Worm (Caenorhabditis elegans) whole organism, L1 larva: ENCODE results near the gene taf-6.2.

ENCODE experiments used
- C16A3.4 ChIP-seq: fragments of 150-350 bp; optimal IDR thresholded peaks from 2 replicates; lab custom pipeline; 2014; ENCODE audit warnings: missing biosample characterization, missing genetic modification characterization
- F16B12.6 ChIP-seq: fragments of 150-350 bp; optimal IDR thresholded peaks from 2 replicates; lab custom pipeline; 2014; ENCODE audit warnings: missing biosample characterization, missing genetic modification characterization
- aha-1 ChIP-seq: fragments of 150-350 bp; optimal IDR thresholded peaks from 2 replicates; lab custom pipeline; 2014; ENCODE audit warnings: missing biosample characterization, missing genetic modification characterization
- ama-1 ChIP-seq: fragments of 150-350 bp; optimal IDR thresholded peaks from 2 replicates; lab custom pipeline; 2014
- ceh-82 ChIP-seq, 3 experiments: fragments of 150-350 bp in 1 of 3; sonication (generic microtip) in 2 of 3; optimal IDR thresholded peaks; 2 replicates each; lab custom pipeline; 2014 to 2017; ENCODE audit warnings: missing biosample characterization in 3 of 3, missing genetic modification characterization in 3 of 3
- ceh-88 ChIP-seq: fragments of 200-800 bp; sonication (Bioruptor generic); IDR thresholded peaks from 2 replicates; pipeline ENCODE4 v1.3.6; 2022; ENCODE audit warnings: missing genetic modification characterization, missing compliant biosample characterization
- ceh-90 ChIP-seq: sonication (generic microtip); optimal IDR thresholded peaks from 2 replicates; lab custom pipeline; 2016; ENCODE audit warnings: missing genetic modification characterization, missing compliant biosample characterization
- ces-1 ChIP-seq: fragments of 150-350 bp; optimal IDR thresholded peaks from 2 replicates; lab custom pipeline; 2014; ENCODE audit warnings: missing biosample characterization, missing genetic modification reagents, missing genetic modification characterization
- dpl-1 ChIP-seq, 3 experiments: fragments of 150-350 bp in 2 of 3; sonication (generic microtip) in 1 of 3; optimal IDR thresholded peaks; 2 replicates each; lab custom pipeline; 2014 to 2017; ENCODE audit warnings: missing biosample characterization in 3 of 3, missing genetic modification characterization in 3 of 3, missing genetic modification reagents in 3 of 3
- efl-1 ChIP-seq, 4 experiments: fragments of 150-350 bp; optimal IDR thresholded peaks in 3 of 4; peaks in 1 of 4; 1 replicate in 1 of 4; 2 replicates in 3 of 4; lab custom pipeline; 2014; ENCODE audit warnings: missing biosample characterization in 2 of 4, missing genetic modification characterization in 2 of 4, missing genetic modification reagents in 2 of 4
- efl-3 ChIP-seq: fragments of 200-800 bp; sonication (Bioruptor generic); optimal IDR thresholded peaks from 2 replicates; lab custom pipeline; 2018; ENCODE audit warnings: mild to moderate bottlenecking, missing genetic modification characterization, missing compliant biosample characterization
- fkh-8 ChIP-seq: sonication (generic microtip); optimal IDR thresholded peaks from 2 replicates; lab custom pipeline; 2016; ENCODE audit warnings: mild to moderate bottlenecking, missing genetic modification characterization, missing compliant biosample characterization
- grh-1 ChIP-seq: fragments of 200-800 bp; sonication (Bioruptor generic); IDR thresholded peaks from 2 replicates; pipeline ENCODE4 v1.3.6; 2022; ENCODE audit warnings: missing genetic modification reagents, missing genetic modification characterization, missing compliant biosample characterization
- lin-13 ChIP-seq: fragments of 150-350 bp; optimal IDR thresholded peaks from 2 replicates; lab custom pipeline; 2014; ENCODE audit warnings: missing biosample characterization, missing genetic modification reagents, missing genetic modification characterization
- lin-14 ChIP-seq: fragments of 200-800 bp; sonication (Bioruptor generic); optimal IDR thresholded peaks from 2 replicates; lab custom pipeline; 2018; ENCODE audit warnings: mild to moderate bottlenecking, missing genetic modification characterization, moderate library complexity, missing compliant biosample characterization
- lir-3 ChIP-seq: sonication (generic microtip); optimal IDR thresholded peaks from 2 replicates; lab custom pipeline; 2016; ENCODE audit warnings: mild to moderate bottlenecking, missing genetic modification characterization, moderate library complexity, missing compliant biosample characterization; ENCODE audit not compliant: poor library complexity
- lsy-2 ChIP-seq, 2 experiments: fragments of 150-350 bp; optimal IDR thresholded peaks; 2 replicates each; lab custom pipeline; 2014; ENCODE audit warnings: missing biosample characterization in 2 of 2, missing genetic modification characterization in 2 of 2
- mab-9 ChIP-seq: fragments of 200-800 bp; sonication (Bioruptor generic); IDR thresholded peaks from 2 replicates; pipeline ENCODE4 v1.3.6; 2022; ENCODE audit warnings: missing genetic modification reagents, missing genetic modification characterization, missing compliant biosample characterization
- mep-1 ChIP-seq: fragments of 150-350 bp; optimal IDR thresholded peaks from 2 replicates; lab custom pipeline; 2014; ENCODE audit warnings: missing biosample characterization, missing genetic modification characterization
- nhr-11 ChIP-seq: fragments of 150-350 bp; optimal IDR thresholded peaks from 2 replicates; lab custom pipeline; 2014; ENCODE audit warnings: missing biosample characterization, missing genetic modification characterization
- nhr-12 ChIP-seq: sonication (generic microtip); optimal IDR thresholded peaks from 2 replicates; lab custom pipeline; 2017; ENCODE audit warnings: missing biosample characterization, missing genetic modification characterization
- nhr-19 ChIP-seq: fragments of 200-800 bp; sonication (Bioruptor generic); conservative IDR thresholded peaks from 2 replicates; pipeline ENCODE4 v1.3.6; 2022; ENCODE audit warnings: missing genetic modification characterization, missing compliant biosample characterization
- nhr-20 ChIP-seq: sonication (generic microtip); optimal IDR thresholded peaks from 2 replicates; lab custom pipeline; 2016; ENCODE audit warnings: mild to moderate bottlenecking, missing genetic modification characterization, missing compliant biosample characterization
- nhr-76 ChIP-seq: sonication (generic microtip); optimal IDR thresholded peaks from 2 replicates; lab custom pipeline; 2017; ENCODE audit warnings: missing biosample characterization, missing genetic modification characterization
- nhr-77 ChIP-seq: fragments of 150-350 bp; optimal IDR thresholded peaks from 2 replicates; lab custom pipeline; 2014; ENCODE audit warnings: missing biosample characterization, missing genetic modification characterization
- pax-3 ChIP-seq: fragments of 200-800 bp; sonication (Bioruptor generic); optimal IDR thresholded peaks from 2 replicates; lab custom pipeline; 2018; ENCODE audit warnings: mild to moderate bottlenecking, missing genetic modification characterization, moderate library complexity, missing compliant biosample characterization
- skn-1 ChIP-seq: fragments of 150-350 bp; optimal IDR thresholded peaks from 2 replicates; lab custom pipeline; 2014; ENCODE audit warnings: missing biosample characterization, missing genetic modification characterization
- snpc-4 ChIP-seq: fragments of 150-350 bp; optimal IDR thresholded peaks from 2 replicates; lab custom pipeline; 2014; ENCODE audit warnings: missing biosample characterization, missing genetic modification characterization
- snu-23 ChIP-seq: sonication (generic microtip); optimal IDR thresholded peaks from 2 replicates; lab custom pipeline; 2016; ENCODE audit warnings: missing genetic modification characterization, missing compliant biosample characterization
- tbx-2 ChIP-seq: sonication (generic microtip); optimal IDR thresholded peaks from 2 replicates; lab custom pipeline; 2016; ENCODE audit warnings: missing genetic modification characterization, missing compliant biosample characterization
- unc-62 ChIP-seq: fragments of 150-350 bp; optimal IDR thresholded peaks from 2 replicates; lab custom pipeline; 2014; ENCODE audit warnings: missing biosample characterization, missing genetic modification reagents, missing genetic modification characterization
- unc-98 ChIP-seq: fragments of 200-800 bp; sonication (Bioruptor generic); IDR thresholded peaks from 2 replicates; pipeline ENCODE4 v1.3.6; 2022; ENCODE audit warnings: missing genetic modification characterization, missing compliant biosample characterization
- zag-1 ChIP-seq: fragments of 150-350 bp; optimal IDR thresholded peaks from 2 replicates; lab custom pipeline; 2014; ENCODE audit warnings: missing biosample characterization, missing genetic modification characterization

taf-6.2 gene

ce11 chrIV:3644863-3645378 lies 49.6 kb downstream of the taf-6.2 start (continued):
- TF ChIP-seq unc-62 (GFP tag; lab: Kevin White, UChicago) (no peak), C16A3.4 (tag; lab: Kevin White, UChicago) (no peak), unc-98 (GFP tag; lab: Robert Waterston, UW) (no peak), ces-1 (GFP tag; lab: Kevin White, UChicago) (no peak), mab-9 (GFP tag; lab: Robert Waterston, UW) (no peak; the same call in 1 of the 2 replicates), pax-3 (tag; lab: Kevin White, UChicago) (peak; percentile 19), aha-1 (tag; lab: Kevin White, UChicago) (no peak), ceh-88 (GFP tag; lab: Robert Waterston, UW) (0 out of 2 replicates have a peak, but pooled peaks have one; percentile 32), nhr-19 (no peak), efl-3 (GFP tag; lab: Kevin White, UChicago) (no peak), grh-1 (GFP tag; lab: Robert Waterston, UW) (no peak), lsy-2 (tag; optimal IDR thresholded peaks at IDR 0.05; lab: Kevin White, UChicago) (peak in 1 of 2 experiments; percentile 66), zag-1 (tag; lab: Kevin White, UChicago) (no peak), fkh-8 (tag; lab: Kevin White, UChicago) (no peak), nhr-20 (tag; lab: Kevin White, UChicago) (peak; percentile 8), lir-3 (tag; lab: Kevin White, UChicago) (no peak), nhr-11 (tag; lab: Kevin White, UChicago) (no peak), F16B12.6 (tag; lab: Kevin White, UChicago) (no peak), ama-1 (peak; percentile 26), lin-13 (GFP tag; lab: Kevin White, UChicago) (no peak), ceh-82 (tag; optimal IDR thresholded peaks at IDR 0.05; lab: Kevin White, UChicago) (no peak), mep-1 (tag; lab: Kevin White, UChicago) (peak; percentile 6), skn-1 (tag; lab: Kevin White, UChicago) (no peak), snu-23 (GFP tag; lab: Kevin White, UChicago) (peak; percentile 32), ceh-90 (tag; lab: Kevin White, UChicago) (no peak), lin-14 (GFP tag; lab: Kevin White, UChicago) (peak; percentile 13), nhr-77 (tag; lab: Kevin White, UChicago) (no peak), snpc-4 (tag; lab: Kevin White, UChicago) (no peak), tbx-2 (peak; percentile 18)
- TF ChIP-seq, all 84 proteins: peak for 16

- TF ChIP-seq pax-3 (tag; lab: Kevin White, UChicago) (no peak), nhr-76 (no peak)
- TF ChIP-seq, all 84 proteins: peak for 0
Measured at ce11 chrIV:3642189-3642588, 52.3 kb downstream of the taf-6.2 start, which contains the start of gene CC8.3. TSS of gene CC8.3 (minus strand) at chrIV:3642289.

- TF ChIP-seq nhr-12 (tag; lab: Kevin White, UChicago) = no peak
- no peak for TF ChIP-seq efl-1 (optimal IDR thresholded peaks at IDR 0.05; lab: Kevin White, UChicago)
- TF ChIP-seq efl-1 (GFP tag; optimal IDR thresholded peaks at IDR 0.05 in 1 of 2; lab: Kevin White, UChicago) = peak; percentile 13 to 92
- TF ChIP-seq dpl-1 (GFP tag; optimal IDR thresholded peaks at IDR 0.05; lab: Kevin White, UChicago) = peak in 1 of 3 experiments; percentile 15
Measured at ce11 chrIV:3638250-3638926, 56.1 kb downstream of the taf-6.2 start.
